Worm (Caenorhabditis elegans) whole organism, early embryonic: ENCODE results near the gene F46F5.5.

Experiments
- B0310.2 ChIP-seq: sonication (generic microtip); optimal IDR thresholded peaks from 2 replicates; lab custom pipeline; 2016; ENCODE audit warnings: mild to moderate bottlenecking, missing genetic modification characterization, missing compliant biosample characterization
- F13C5.2 ChIP-seq: sonication (generic microtip); optimal IDR thresholded peaks from 2 replicates; lab custom pipeline; 2017; ENCODE audit warnings: mild to moderate bottlenecking, missing genetic modification characterization, inconsistent platforms, missing compliant biosample characterization
- aly-1 ChIP-seq: sonication (generic microtip); optimal IDR thresholded peaks from 2 replicates; lab custom pipeline; 2016; ENCODE audit warnings: missing genetic modification characterization, missing compliant biosample characterization
- ama-1 ChIP-seq: fragments of 150-350 bp; optimal IDR thresholded peaks from 2 replicates; lab custom pipeline; 2014
- ceh-13 ChIP-seq: fragments of 200-800 bp; sonication (Bioruptor generic); optimal IDR thresholded peaks from 2 replicates; lab custom pipeline; 2018; ENCODE audit warnings: mild to moderate bottlenecking, missing genetic modification characterization, missing compliant biosample characterization
- ceh-36 ChIP-seq: sonication (generic microtip); optimal IDR thresholded peaks from 2 replicates; lab custom pipeline; 2016; ENCODE audit warnings: missing genetic modification characterization, inconsistent platforms, missing compliant biosample characterization
- hmbx-1 ChIP-seq: sonication (generic microtip); optimal IDR thresholded peaks from 2 replicates; lab custom pipeline; 2016; ENCODE audit warnings: mild to moderate bottlenecking, missing genetic modification characterization, missing compliant biosample characterization
- hmg-4 ChIP-seq: fragments of 200-800 bp; sonication (Bioruptor generic); optimal IDR thresholded peaks from 2 replicates; lab custom pipeline; 2018; ENCODE audit warnings: mild to moderate bottlenecking, missing genetic modification characterization, missing compliant biosample characterization
- hnd-1 ChIP-seq: sonication (generic microtip); optimal IDR thresholded peaks from 2 replicates; lab custom pipeline; 2016; ENCODE audit warnings: missing genetic modification characterization, missing compliant biosample characterization
- sea-1 ChIP-seq: fragments of 200-800 bp; sonication (Bioruptor generic); conservative IDR thresholded peaks from 2 replicates; pipeline ENCODE4 v1.3.6; 2022; ENCODE audit warnings: missing genetic modification characterization, missing compliant biosample characterization
- tbx-11 ChIP-seq: fragments of 200-800 bp; sonication (Bioruptor generic); IDR thresholded peaks from 2 replicates; pipeline ENCODE4 v1.3.6; 2022; ENCODE audit warnings: missing genetic modification characterization, missing compliant biosample characterization
- tra-4 ChIP-seq: sonication (generic microtip); optimal IDR thresholded peaks from 2 replicates; lab custom pipeline; 2017; ENCODE audit warnings: missing genetic modification characterization, missing compliant biosample characterization

- TF ChIP-seq hmg-4 (GFP tag; lab: Kevin White, UChicago) (no peak), ama-1 (no peak), hmbx-1 (tag; lab: Kevin White, UChicago) (no peak), ceh-36 (tag; lab: Kevin White, UChicago) (no peak), aly-1 (tag; lab: Kevin White, UChicago) (no peak), tbx-11 (GFP tag; lab: Robert Waterston, UW) (no peak), sea-1 (GFP tag; lab: Robert Waterston, UW) (no peak), B0310.2 (tag; lab: Kevin White, UChicago) (no peak), tra-4 (tag; lab: Kevin White, UChicago) (no peak), hnd-1 (tag; lab: Kevin White, UChicago) (no peak), ceh-13 (GFP tag; lab: Kevin White, UChicago) (no peak), F13C5.2 (tag; lab: Kevin White, UChicago) (no peak)
Measured at ce11 chrII:861564-861963, 48.7 kb upstream of the F46F5.5 start, which contains the start of gene Y46B2A.4.
